Fruit fly (Drosophila melanogaster) ovary, adult (tissue): ENCODE data around the gene CG15514.
A peak's percentile ranks its signal among the peaks of the same experiment; 100 is the strongest.

Experiments
- CG17801 ChIP-seq: fragments of 200-800 bp; optimal IDR thresholded peaks from 2 replicates; lab custom pipeline; 2019; ENCODE audit warnings: missing biosample characterization, mild to moderate bottlenecking, missing genetic modification characterization, moderate library complexity; ENCODE audit not compliant: partially characterized antibody

Gene CG15514

dm6 chr3R:29867895-29868294, 6.6 kb upstream of the CG15514 start:
- TF ChIP-seq CG17801 (GFP tag; lab: Kevin White, UChicago) = no peak

- TF ChIP-seq CG17801 (GFP tag; lab: Kevin White, UChicago) = no peak
Measured at dm6 chr3R:29867470-29867869, 6.2 kb upstream of the CG15514 start.

dm6 chr3R:29866706-29867105, 5.4 kb upstream of the CG15514 start:
- TF ChIP-seq CG17801 (GFP tag; lab: Kevin White, UChicago) = no peak

dm6 chr3R:29862795-29863194, 1.5 kb upstream of the CG15514 start:
- no peak for TF ChIP-seq CG17801 (GFP tag; lab: Kevin White, UChicago)

- TF ChIP-seq CG17801 (GFP tag; lab: Kevin White, UChicago) = peak; percentile 27
Measured at dm6 chr3R:29859763-29860162, 1.5 kb downstream of the CG15514 start.

dm6 chr3R:29858806-29859205, 2.5 kb downstream of the CG15514 start, which contains the start of gene CG7824:
Gene CG7824 (minus strand): TSS chr3R:29858936.
- TF ChIP-seq CG17801 (GFP tag; lab: Kevin White, UChicago) = no peak

- no peak for TF ChIP-seq CG17801 (GFP tag; lab: Kevin White, UChicago)
Measured at dm6 chr3R:29857228-29857627, 4.1 kb downstream of the CG15514 start, which contains the start of gene dgt1. Gene dgt1 (minus strand): TSS chr3R:29857491.

- TF ChIP-seq CG17801 (GFP tag; lab: Kevin White, UChicago) = no peak
Measured at dm6 chr3R:29847126-29847525, 14.2 kb downstream of the CG15514 start.

- TF ChIP-seq CG17801 (GFP tag; lab: Kevin White, UChicago) = no peak
Measured at dm6 chr3R:29841293-29841791, 20.0 kb downstream of the CG15514 start, which contains the start of gene Cad99C. Gene Cad99C (plus strand): TSS chr3R:29841657.

- TF ChIP-seq CG17801 (GFP tag; lab: Kevin White, UChicago) = peak; percentile 3
Measured at dm6 chr3R:29839707-29840311, 21.5 kb downstream of the CG15514 start.

- no peak for TF ChIP-seq CG17801 (GFP tag; lab: Kevin White, UChicago)
Measured at dm6 chr3R:29838751-29839150, 22.5 kb downstream of the CG15514 start.

dm6 chr3R:29837771-29838170, 23.5 kb downstream of the CG15514 start:
- no peak for TF ChIP-seq CG17801 (GFP tag; lab: Kevin White, UChicago)

- TF ChIP-seq CG17801 (GFP tag; lab: Kevin White, UChicago) = no peak
Measured at dm6 chr3R:29836188-29836587, 25.1 kb downstream of the CG15514 start, which contains the start of gene CG42592. Gene CG42592 (minus strand): TSS chr3R:29836288.

dm6 chr3R:29835710-29836049, 25.6 kb downstream of the CG15514 start, which contains the start of gene Prtl99C:
Gene Prtl99C (plus strand): TSS chr3R:29835950.
- TF ChIP-seq CG17801 (GFP tag; lab: Kevin White, UChicago) = no peak

- TF ChIP-seq CG17801 (GFP tag; lab: Kevin White, UChicago) = no peak
Measured at dm6 chr3R:29834759-29835709, 26.3 kb downstream of the CG15514 start, which contains the start of gene Atg16. Gene Atg16 (minus strand): TSS chr3R:29835101.
